Fruit fly (Drosophila melanogaster) whole organism: Measurements from ENCODE around the gene mRpL22.

ENCODE experiments used
- CG8478 ChIP-seq: fragments of >200 bp; optimal IDR thresholded peaks from 2 replicates; lab custom pipeline; 2018; ENCODE audit warnings: inconsistent platforms
- Dll ChIP-seq: fragments of >200 bp; optimal IDR thresholded peaks from 2 replicates; lab custom pipeline; 2017
- EcR ChIP-seq, 2 experiments: fragments of >200 bp; optimal IDR thresholded peaks; 2 replicates each; lab custom pipeline; 2017; ENCODE audit warnings: missing biosample characterization in 2 of 2, missing genetic modification characterization in 2 of 2, missing genetic modification reagents in 2 of 2
- pan ChIP-seq: fragments of >200 bp; optimal IDR thresholded peaks from 2 replicates; lab custom pipeline; 2017
- psq ChIP-seq: fragments of >200 bp; optimal IDR thresholded peaks from 2 replicates; lab custom pipeline; 2017
- usp ChIP-seq: fragments of >200 bp; optimal IDR thresholded peaks from 2 replicates; lab custom pipeline; 2017; ENCODE audit warnings: missing biosample characterization, missing genetic modification characterization, mixed read lengths

Gene mRpL22

DNA sequence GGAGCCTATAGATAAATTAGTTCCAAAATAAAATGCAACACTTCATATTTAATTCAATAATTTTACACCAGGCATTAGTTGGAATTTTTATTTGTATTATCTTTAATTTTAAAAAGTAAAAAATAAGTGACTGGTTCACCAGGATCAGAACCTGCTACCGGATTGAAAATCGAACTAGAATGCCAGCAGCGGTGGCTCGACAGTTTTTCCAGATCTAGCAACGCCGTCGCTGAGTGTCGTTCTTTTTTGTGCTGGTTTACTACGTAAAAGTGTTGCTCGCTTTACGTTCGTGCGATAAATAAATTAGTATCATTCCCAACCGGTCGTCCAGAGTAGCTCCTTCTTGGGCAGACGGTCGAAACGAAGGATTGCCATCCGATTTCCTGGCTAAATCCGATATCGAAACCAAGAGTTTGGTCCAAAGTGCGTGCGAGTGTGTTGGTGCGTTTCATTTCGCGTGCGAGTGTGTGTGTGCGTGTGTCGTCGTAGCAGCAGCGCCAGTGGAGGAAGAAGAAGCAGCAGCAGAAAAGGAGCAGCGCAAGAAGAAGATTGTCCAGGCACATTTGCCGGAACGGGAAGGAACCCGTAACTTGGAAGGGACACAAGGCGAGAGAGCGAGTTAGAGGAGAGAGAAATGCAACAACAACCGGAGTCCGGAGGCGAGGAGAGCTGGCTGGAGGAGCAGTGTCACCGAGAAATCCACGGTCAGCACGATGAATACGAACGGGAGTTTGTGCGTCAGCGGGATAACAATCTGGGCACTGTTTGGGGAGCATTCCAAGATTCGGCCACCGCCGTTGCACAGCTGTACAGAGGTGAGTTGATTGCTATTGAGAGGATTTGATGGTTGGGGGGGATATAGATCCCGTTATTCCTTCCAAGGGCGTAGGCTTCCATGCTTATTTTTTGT is 8.4 kb downstream of the mRpL22 start, which contains the start of gene CG4768:
TSS of gene CG4768 (plus strand) at position 200 of the 910 bp plus-strand sequence.
- TF ChIP-seq psq (lab: Kevin White, UChicago) (no peak), EcR (GFP tag; optimal IDR thresholded peaks at IDR 0.05; lab: Kevin White, UChicago) (no peak), CG8478 (lab: Kevin White, UChicago) (no peak), Dll (lab: Kevin White, UChicago) (no peak), pan (lab: Kevin White, UChicago) (no peak), usp (GFP tag; lab: Kevin White, UChicago) (no peak)

dm6 chrX:16793129-16793748 is 9.5 kb downstream of the mRpL22 start:
- TF ChIP-seq CG8478 (lab: Kevin White, UChicago) (no peak), usp (GFP tag; lab: Kevin White, UChicago) (no peak), psq (lab: Kevin White, UChicago) (no peak), pan (lab: Kevin White, UChicago) (no peak), Dll (lab: Kevin White, UChicago) (no peak), EcR (GFP tag; optimal IDR thresholded peaks at IDR 0.05; lab: Kevin White, UChicago) (no peak)

DNA sequence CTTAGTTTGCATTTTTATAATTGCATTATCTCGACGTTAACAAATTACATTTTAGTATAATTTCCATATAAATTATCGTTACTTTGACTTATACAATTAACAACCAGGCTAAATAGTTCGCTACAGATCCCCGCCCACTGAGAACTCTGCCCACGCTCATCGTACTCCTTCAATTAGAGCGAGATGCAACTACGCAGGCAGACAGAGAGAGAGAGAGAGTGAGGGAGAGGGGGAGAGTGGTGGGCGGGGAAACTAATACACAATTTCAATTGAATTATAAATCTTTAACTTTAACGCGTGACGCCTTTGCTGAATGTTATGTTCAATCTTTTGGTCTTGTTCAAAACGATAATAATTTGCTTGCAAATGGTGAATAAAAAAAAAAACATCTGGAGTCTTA is 14.4 kb downstream of the mRpL22 start:
- TF ChIP-seq Dll (lab: Kevin White, UChicago) (no peak), usp (GFP tag; lab: Kevin White, UChicago) (no peak), EcR (GFP tag; optimal IDR thresholded peaks at IDR 0.05; lab: Kevin White, UChicago) (no peak), CG8478 (lab: Kevin White, UChicago) (no peak), pan (lab: Kevin White, UChicago) (no peak), psq (lab: Kevin White, UChicago) (no peak)

DNA sequence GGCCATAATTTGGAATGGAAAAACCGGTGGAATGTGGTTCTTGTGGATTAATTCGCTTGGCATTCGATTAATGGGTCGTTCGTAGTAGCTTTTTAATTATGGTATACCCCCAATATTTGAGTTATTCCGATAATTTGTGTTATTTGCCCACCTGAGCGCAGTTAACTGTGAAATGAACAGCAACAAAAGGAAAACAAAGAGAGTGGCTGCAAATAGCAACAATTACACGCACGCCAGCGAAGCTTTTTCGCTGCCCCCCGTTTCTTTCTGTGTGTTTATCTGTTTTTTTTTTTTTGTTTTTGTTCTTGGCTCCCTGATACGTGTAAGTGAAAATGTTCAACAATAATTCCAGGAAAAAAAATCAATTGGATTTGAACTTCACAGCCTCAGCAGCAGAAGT is 16.2 kb downstream of the mRpL22 start:
- TF ChIP-seq usp (GFP tag; lab: Kevin White, UChicago), result no peak
- TF ChIP-seq psq (lab: Kevin White, UChicago), result no peak
- TF ChIP-seq CG8478 (lab: Kevin White, UChicago), result no peak
- TF ChIP-seq EcR (GFP tag; optimal IDR thresholded peaks at IDR 0.05; lab: Kevin White, UChicago), result no peak
- TF ChIP-seq pan (lab: Kevin White, UChicago), result no peak
- TF ChIP-seq Dll (lab: Kevin White, UChicago), result no peak

- TF ChIP-seq Dll (lab: Kevin White, UChicago) (no peak), pan (lab: Kevin White, UChicago) (no peak), usp (GFP tag; lab: Kevin White, UChicago) (no peak), psq (lab: Kevin White, UChicago) (no peak), CG8478 (lab: Kevin White, UChicago) (no peak), EcR (GFP tag; optimal IDR thresholded peaks at IDR 0.05; lab: Kevin White, UChicago) (no peak)
Observed at dm6 chrX:16800530-16801027, 16.8 kb downstream of the mRpL22 start, which contains the start of the genes CG9132 and CG4789. TSS of gene CG9132 (minus strand) at chrX:16800710. TSS of gene CG4789 (plus strand) at chrX:16800930.

DNA sequence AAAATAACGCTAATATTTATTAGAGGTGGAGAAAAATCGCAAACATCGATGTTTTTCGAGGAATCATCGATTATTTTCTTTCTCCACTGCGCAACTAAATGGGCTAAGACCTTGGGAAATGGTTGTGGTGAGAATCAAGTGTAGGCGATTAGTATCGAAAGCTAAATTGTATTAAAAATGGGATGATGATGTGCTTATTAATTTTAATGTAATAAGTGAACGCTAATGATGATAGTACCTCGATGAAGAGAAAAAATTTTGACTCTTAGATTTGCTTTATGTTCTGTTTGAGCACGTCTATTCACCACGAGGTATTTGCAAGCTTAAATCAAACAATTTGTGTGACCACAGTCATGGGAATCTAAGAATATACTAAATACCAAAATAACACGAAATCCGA is 19.6 kb downstream of the mRpL22 start, which contains the start of the genes Rai1 and CG13005:
TSS of gene Rai1 (minus strand) at position 46 of the 400 bp plus-strand sequence.
TSS of gene CG13005 (plus strand) at position 352 of the 400 bp plus-strand sequence.
- TF ChIP-seq CG8478 (lab: Kevin White, UChicago) (no peak), EcR (GFP tag; optimal IDR thresholded peaks at IDR 0.05; lab: Kevin White, UChicago) (no peak), usp (GFP tag; lab: Kevin White, UChicago) (no peak), psq (lab: Kevin White, UChicago) (no peak), pan (lab: Kevin White, UChicago) (no peak), Dll (lab: Kevin White, UChicago) (no peak)

- TF ChIP-seq Dll (lab: Kevin White, UChicago), result no peak
- TF ChIP-seq psq (lab: Kevin White, UChicago), result no peak
- no peak for TF ChIP-seq usp (GFP tag; lab: Kevin White, UChicago)
- TF ChIP-seq pan (lab: Kevin White, UChicago), result no peak
- TF ChIP-seq EcR (GFP tag; optimal IDR thresholded peaks at IDR 0.05; lab: Kevin White, UChicago), result no peak
Observed at dm6 chrX:16805768-16806167, 22.0 kb downstream of the mRpL22 start, which contains the start of gene ppk28. TSS of gene ppk28 (plus strand) at chrX:16806068.

dm6 chrX:16808654-16809053 is 24.9 kb downstream of the mRpL22 start:
- TF ChIP-seq CG8478 (lab: Kevin White, UChicago) (no peak), psq (lab: Kevin White, UChicago) (no peak), Dll (lab: Kevin White, UChicago) (no peak), usp (GFP tag; lab: Kevin White, UChicago) (no peak), EcR (GFP tag; optimal IDR thresholded peaks at IDR 0.05; lab: Kevin White, UChicago) (no peak), pan (lab: Kevin White, UChicago) (no peak)

dm6 chrX:16809093-16809492 is 25.4 kb downstream of the mRpL22 start:
- no peak for TF ChIP-seq pan (lab: Kevin White, UChicago)
- no peak for TF ChIP-seq psq (lab: Kevin White, UChicago)

DNA sequence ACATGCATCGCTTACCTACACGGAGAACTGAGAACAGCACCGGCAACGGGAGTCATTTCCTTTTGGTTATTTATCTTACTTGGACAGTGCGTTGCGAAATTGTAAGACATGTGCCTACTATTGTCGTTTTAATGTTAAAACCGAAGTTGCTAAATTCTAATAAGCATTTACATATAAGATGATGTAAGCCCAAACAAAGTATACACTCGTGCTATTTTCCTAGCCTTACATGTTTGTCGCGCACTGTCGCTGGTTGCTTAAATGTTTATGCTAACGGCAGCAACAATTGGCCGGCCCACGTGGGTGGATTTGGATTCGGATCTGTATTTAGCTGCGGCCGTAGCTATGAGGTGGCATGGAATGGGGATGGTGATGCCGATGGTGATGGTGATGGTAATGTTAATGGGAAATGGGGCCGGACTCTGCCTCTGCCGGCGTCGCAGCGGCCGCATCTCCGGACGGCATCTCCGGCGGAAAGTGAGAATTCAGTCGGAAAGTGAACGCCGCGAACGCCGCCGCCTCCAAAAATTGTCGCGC is 27.5 kb downstream of the mRpL22 start, which contains the start of gene CG4829:
TSS of gene CG4829 (plus strand) at position 487 of the 537 bp plus-strand sequence.
- no peak for TF ChIP-seq usp (GFP tag; lab: Kevin White, UChicago)
- TF ChIP-seq CG8478 (lab: Kevin White, UChicago), result no peak
- TF ChIP-seq pan (lab: Kevin White, UChicago), result no peak
- no peak for TF ChIP-seq psq (lab: Kevin White, UChicago)
- no peak for TF ChIP-seq EcR (GFP tag; optimal IDR thresholded peaks at IDR 0.05; lab: Kevin White, UChicago)
- TF ChIP-seq Dll (lab: Kevin White, UChicago), result no peak
